Worm (Caenorhabditis elegans) whole organism, late embryonic: ENCODE data around the gene ttr-5.

ENCODE experiments used
- C08G9.2 ChIP-seq: sonication (generic microtip); optimal IDR thresholded peaks from 2 replicates; lab custom pipeline; 2016; ENCODE audit warnings: mild to moderate bottlenecking, missing genetic modification characterization, moderate library complexity, missing compliant biosample characterization
- F13H6.1 ChIP-seq: sonication (generic microtip); optimal IDR thresholded peaks from 2 replicates; lab custom pipeline; 2016; ENCODE audit warnings: missing genetic modification characterization, missing compliant biosample characterization
- K02D7.2 ChIP-seq: sonication (generic microtip); optimal IDR thresholded peaks from 2 replicates; lab custom pipeline; 2017; ENCODE audit warnings: mild to moderate bottlenecking, missing genetic modification characterization, missing compliant biosample characterization
- K09A11.1 ChIP-seq: sonication (generic microtip); optimal IDR thresholded peaks from 2 replicates; lab custom pipeline; 2017; ENCODE audit warnings: antibody characterized with exemption, mild to moderate bottlenecking, missing genetic modification characterization, missing compliant biosample characterization; ENCODE audit not compliant: insufficient read depth
- ahr-1 ChIP-seq: sonication (generic microtip); optimal IDR thresholded peaks from 2 replicates; lab custom pipeline; 2016; ENCODE audit warnings: missing genetic modification characterization, missing compliant biosample characterization
- ama-1 ChIP-seq: fragments of 150-350 bp; optimal IDR thresholded peaks from 2 replicates; lab custom pipeline; 2014
- ceh-14 ChIP-seq: sonication (generic microtip); optimal IDR thresholded peaks from 2 replicates; lab custom pipeline; 2016; ENCODE audit warnings: missing genotype, missing genetic modification characterization, missing compliant biosample characterization
- ceh-2 ChIP-seq: sonication (generic microtip); optimal IDR thresholded peaks from 2 replicates; lab custom pipeline; 2016; ENCODE audit warnings: missing genotype, missing genetic modification characterization, missing compliant biosample characterization
- ceh-22 ChIP-seq: sonication (generic microtip); optimal IDR thresholded peaks from 2 replicates; lab custom pipeline; 2017; ENCODE audit warnings: missing biosample characterization, missing genetic modification characterization
- ceh-30 ChIP-seq: fragments of 150-350 bp; optimal IDR thresholded peaks from 2 replicates; lab custom pipeline; 2014; ENCODE audit warnings: missing biosample characterization, missing genetic modification characterization
- ceh-31 ChIP-seq: sonication (generic microtip); optimal IDR thresholded peaks from 2 replicates; lab custom pipeline; 2016; ENCODE audit warnings: missing genetic modification characterization, missing compliant biosample characterization
- che-1 ChIP-seq: sonication (generic microtip); optimal IDR thresholded peaks from 2 replicates; lab custom pipeline; 2016; ENCODE audit warnings: mild to moderate bottlenecking, missing genetic modification characterization, missing compliant biosample characterization
- dmd-4 ChIP-seq: sonication (generic microtip); optimal IDR thresholded peaks from 2 replicates; lab custom pipeline; 2016; ENCODE audit warnings: borderline replicate concordance, missing genetic modification characterization, missing compliant biosample characterization
- elt-4 ChIP-seq: sonication (generic microtip); optimal IDR thresholded peaks from 2 replicates; lab custom pipeline; 2016; ENCODE audit warnings: missing genetic modification characterization, missing compliant biosample characterization
- ets-4 ChIP-seq: sonication (generic microtip); optimal IDR thresholded peaks from 2 replicates; lab custom pipeline; 2016; ENCODE audit warnings: missing genetic modification characterization, missing compliant biosample characterization
- eyg-1 ChIP-seq: sonication (generic microtip); optimal IDR thresholded peaks from 2 replicates; lab custom pipeline; 2016; ENCODE audit warnings: missing genotype, missing genetic modification characterization, missing compliant biosample characterization
- fkh-10 ChIP-seq: fragments of 150-350 bp; optimal IDR thresholded peaks from 2 replicates; lab custom pipeline; 2014; ENCODE audit warnings: missing biosample characterization, missing genetic modification reagents, missing genetic modification characterization
- fkh-6 ChIP-seq: sonication (generic microtip); optimal IDR thresholded peaks from 2 replicates; lab custom pipeline; 2016; ENCODE audit warnings: missing genetic modification characterization, missing compliant biosample characterization
- hlh-15 ChIP-seq: sonication (generic microtip); optimal IDR thresholded peaks from 2 replicates; lab custom pipeline; 2016; ENCODE audit warnings: missing genetic modification characterization, missing compliant biosample characterization
- hlh-8 ChIP-seq: sonication (generic microtip); optimal IDR thresholded peaks from 2 replicates; lab custom pipeline; 2016; ENCODE audit warnings: missing genotype, missing genetic modification characterization, missing compliant biosample characterization
- lim-6 ChIP-seq: sonication (generic microtip); optimal IDR thresholded peaks from 2 replicates; lab custom pipeline; 2016; ENCODE audit warnings: missing genetic modification characterization, missing compliant biosample characterization
- lin-11 ChIP-seq: fragments of 200-800 bp; sonication (Bioruptor generic); optimal IDR thresholded peaks from 2 replicates; lab custom pipeline; 2018; ENCODE audit warnings: mild to moderate bottlenecking, missing genetic modification characterization, missing compliant biosample characterization
- nfya-1 ChIP-seq: sonication (generic microtip); optimal IDR thresholded peaks from 2 replicates; lab custom pipeline; 2017; ENCODE audit warnings: missing genetic modification characterization, mild to moderate bottlenecking, missing compliant biosample characterization, antibody characterized with exemption, moderate library complexity
- nhr-11 ChIP-seq: fragments of 150-350 bp; optimal IDR thresholded peaks from 2 replicates; lab custom pipeline; 2014; ENCODE audit warnings: missing biosample characterization, missing genetic modification characterization
- nhr-232 ChIP-seq: sonication (generic microtip); optimal IDR thresholded peaks from 2 replicates; lab custom pipeline; 2016; ENCODE audit warnings: missing genetic modification characterization, missing compliant biosample characterization
- npax-4 ChIP-seq: sonication (generic microtip); optimal IDR thresholded peaks from 2 replicates; lab custom pipeline; 2016; ENCODE audit warnings: missing genetic modification characterization, missing compliant biosample characterization
- pat-9 ChIP-seq: fragments of 200-800 bp; sonication (Bioruptor generic); optimal IDR thresholded peaks from 2 replicates; lab custom pipeline; 2018; ENCODE audit warnings: mild to moderate bottlenecking, missing genetic modification characterization, moderate library complexity, missing compliant biosample characterization
- pha-2 ChIP-seq: sonication (generic microtip); optimal IDR thresholded peaks from 2 replicates; lab custom pipeline; 2017; ENCODE audit warnings: mild to moderate bottlenecking, missing genetic modification characterization, missing compliant biosample characterization
- pha-4 ChIP-seq: fragments of 150-350 bp; optimal IDR thresholded peaks from 2 replicates; lab custom pipeline; 2018; ENCODE audit warnings: missing biosample characterization, missing genetic modification reagents, missing genetic modification characterization
- pros-1 ChIP-seq: fragments of 150-350 bp; optimal IDR thresholded peaks from 2 replicates; lab custom pipeline; 2014; ENCODE audit warnings: missing biosample characterization, missing genetic modification reagents, missing genetic modification characterization
- ref-2 ChIP-seq: sonication (generic microtip); optimal IDR thresholded peaks from 2 replicates; lab custom pipeline; 2016; ENCODE audit warnings: missing genetic modification characterization, missing compliant biosample characterization
- rnt-1 ChIP-seq: sonication (generic microtip); optimal IDR thresholded peaks from 2 replicates; lab custom pipeline; 2016; ENCODE audit warnings: missing genetic modification characterization, missing compliant biosample characterization
- sox-4 ChIP-seq: sonication (generic microtip); optimal IDR thresholded peaks from 2 replicates; lab custom pipeline; 2017; ENCODE audit warnings: mild to moderate bottlenecking, missing genetic modification characterization, inconsistent platforms, missing compliant biosample characterization
- tbx-2 ChIP-seq: sonication (generic microtip); optimal IDR thresholded peaks from 2 replicates; lab custom pipeline; 2016; ENCODE audit warnings: missing genetic modification characterization, missing compliant biosample characterization
- ttx-3 ChIP-seq: sonication (generic microtip); optimal IDR thresholded peaks from 2 replicates; lab custom pipeline; 2016; ENCODE audit warnings: missing genetic modification reagents, missing genetic modification characterization, missing compliant biosample characterization
- unc-86 ChIP-seq: sonication (generic microtip); optimal IDR thresholded peaks from 2 replicates; lab custom pipeline; 2016; ENCODE audit warnings: missing genetic modification characterization, missing compliant biosample characterization

Gene ttr-5

ce11 chrIII:9300670-9301069, 29.4 kb upstream of the ttr-5 start:
- TF ChIP-seq pha-4 (no peak), fkh-10 (GFP tag; lab: Kevin White, UChicago) (no peak), ref-2 (tag; lab: Kevin White, UChicago) (no peak), rnt-1 (tag; lab: Kevin White, UChicago) (no peak), fkh-6 (tag; lab: Kevin White, UChicago) (no peak), pat-9 (no peak), K09A11.1 (no peak), K02D7.2 (tag; lab: Kevin White, UChicago) (no peak), ceh-31 (tag; lab: Kevin White, UChicago) (no peak), nfya-1 (tag; lab: Kevin White, UChicago) (no peak), nhr-11 (tag; lab: Kevin White, UChicago) (no peak), pha-2 (tag; lab: Kevin White, UChicago) (no peak), ceh-2 (tag; lab: Kevin White, UChicago) (no peak)

ce11 chrIII:9306596-9306995, 23.5 kb upstream of the ttr-5 start, which contains the start of gene srx-45:
Gene srx-45, minus strand, starts transcription at chrIII:9306696.
- TF ChIP-seq C08G9.2 (tag; lab: Kevin White, UChicago) (no peak), tbx-2 (no peak), ttx-3 (tag; lab: Kevin White, UChicago) (no peak), fkh-6 (tag; lab: Kevin White, UChicago) (no peak)

ce11 chrIII:9309840-9310239, 20.3 kb upstream of the ttr-5 start:
- TF ChIP-seq ceh-14 (tag; lab: Kevin White, UChicago) (peak; percentile 29), ama-1 (lab: Kevin White, UChicago) (no peak)

- no peak for TF ChIP-seq lin-11 (tag; lab: Kevin White, UChicago)
- no peak for TF ChIP-seq sox-4 (tag; lab: Kevin White, UChicago)
- TF ChIP-seq che-1 (tag; lab: Kevin White, UChicago) = no peak
- TF ChIP-seq ceh-31 (tag; lab: Kevin White, UChicago) = no peak
- TF ChIP-seq nhr-11 (tag; lab: Kevin White, UChicago) = no peak
- TF ChIP-seq ets-4 (tag; lab: Kevin White, UChicago) = no peak
- TF ChIP-seq nhr-232 = no peak
- TF ChIP-seq pat-9 = no peak
- no peak for TF ChIP-seq tbx-2
- no peak for TF ChIP-seq rnt-1 (tag; lab: Kevin White, UChicago)
- no peak for TF ChIP-seq hlh-15 (tag; lab: Kevin White, UChicago)
- no peak for TF ChIP-seq pros-1 (tag; lab: Kevin White, UChicago)
- no peak for TF ChIP-seq ceh-2 (tag; lab: Kevin White, UChicago)
- TF ChIP-seq K02D7.2 (tag; lab: Kevin White, UChicago) = no peak
- TF ChIP-seq ceh-30 (tag; lab: Kevin White, UChicago) = no peak
- TF ChIP-seq npax-4 = no peak
Observed at ce11 chrIII:9314476-9314875, 15.6 kb upstream of the ttr-5 start, which contains the start of gene C40H1.8. Gene C40H1.8, plus strand, starts transcription at chrIII:9314717.

ce11 chrIII:9315180-9315579, 14.9 kb upstream of the ttr-5 start:
- TF ChIP-seq eyg-1 (tag; lab: Kevin White, UChicago) (no peak), lim-6 (tag; lab: Kevin White, UChicago) (no peak), hlh-8 (tag; lab: Kevin White, UChicago) (no peak), unc-86 (tag; lab: Kevin White, UChicago) (no peak), ceh-22 (tag; lab: Kevin White, UChicago) (no peak), K09A11.1 (no peak), nhr-232 (no peak), ahr-1 (tag; lab: Kevin White, UChicago) (no peak)

ce11 chrIII:9317601-9318000, 12.5 kb upstream of the ttr-5 start:
- TF ChIP-seq rnt-1 (tag; lab: Kevin White, UChicago) (no peak), F13H6.1 (no peak), ceh-2 (tag; lab: Kevin White, UChicago) (no peak), dmd-4 (tag; lab: Kevin White, UChicago) (no peak), ref-2 (tag; lab: Kevin White, UChicago) (no peak), pros-1 (tag; lab: Kevin White, UChicago) (no peak), ceh-31 (tag; lab: Kevin White, UChicago) (no peak), lin-11 (tag; lab: Kevin White, UChicago) (no peak), elt-4 (no peak), unc-86 (tag; lab: Kevin White, UChicago) (no peak)
